Fruit fly (Drosophila melanogaster) whole organism, embryonic: ENCODE results near the gene CG43321.
A peak's percentile ranks its signal among the peaks of the same experiment; 100 is the strongest.

Experiments used
- Aef1 ChIP-seq: fragments of 200-800 bp; sonication (Bioruptor generic); IDR thresholded peaks from 3 replicates; pipeline ENCODE4 v1.3.6; 2022; ENCODE audit warnings: missing biosample characterization, missing genetic modification characterization
- CG12155 ChIP-seq: fragments of 200-800 bp; sonication (Bioruptor generic); optimal IDR thresholded peaks from 3 replicates; lab custom pipeline; 2016; ENCODE audit warnings: missing biosample characterization, missing genetic modification characterization
- CG14860 ChIP-seq: fragments of 200-800 bp; sonication (Bioruptor generic); IDR thresholded peaks from 3 replicates; pipeline ENCODE4 v1.3.6; 2022; ENCODE audit warnings: missing biosample characterization, missing genetic modification characterization; ENCODE audit not compliant: partially characterized antibody
- CG1603 ChIP-seq: fragments of 200-800 bp; sonication (Bioruptor generic); optimal IDR thresholded peaks from 2 replicates; lab custom pipeline; 2019; ENCODE audit warnings: missing biosample characterization, mild to moderate bottlenecking, missing genetic modification characterization, moderate library complexity
- CG17385 ChIP-seq: fragments of 200-800 bp; sonication (Bioruptor generic); optimal IDR thresholded peaks from 3 replicates; lab custom pipeline; 2018; ENCODE audit warnings: missing biosample characterization, mild to moderate bottlenecking, missing genetic modification characterization
- CG17829 ChIP-seq: fragments of 200-800 bp; optimal IDR thresholded peaks from 2 replicates; lab custom pipeline; 2019; ENCODE audit warnings: missing biosample characterization, mild to moderate bottlenecking, missing genetic modification characterization, moderate library complexity
- CG18262 ChIP-seq: fragments of 200-800 bp; optimal IDR thresholded peaks from 3 replicates; lab custom pipeline; 2019; ENCODE audit warnings: missing biosample characterization, mild to moderate bottlenecking, missing genetic modification characterization, moderate library complexity
- CG18599 ChIP-seq: fragments of 200-800 bp; sonication (Bioruptor generic); optimal IDR thresholded peaks from 3 replicates; lab custom pipeline; 2017; ENCODE audit warnings: missing biosample characterization, missing genetic modification characterization, mild to moderate bottlenecking, moderate library complexity, missing genetic modification reagents
- CG18764 ChIP-seq: fragments of 200-800 bp; sonication (Bioruptor generic); optimal IDR thresholded peaks from 3 replicates; lab custom pipeline; 2016; ENCODE audit warnings: missing biosample characterization, missing genetic modification characterization
- CG2129 ChIP-seq: fragments of 200-800 bp; sonication (Bioruptor generic); IDR thresholded peaks from 2 replicates; pipeline ENCODE4 v1.3.6; 2022; ENCODE audit warnings: missing biosample characterization, missing genetic modification characterization; ENCODE audit not compliant: partially characterized antibody
- CG30431 ChIP-seq: fragments of 200-800 bp; sonication (Bioruptor generic); optimal IDR thresholded peaks from 2 replicates; lab custom pipeline; 2017; ENCODE audit warnings: missing biosample characterization, missing genetic modification characterization
- CG3163 ChIP-seq: fragments of 200-800 bp; sonication (Bioruptor generic); optimal IDR thresholded peaks from 3 replicates; lab custom pipeline; 2016; ENCODE audit warnings: missing biosample characterization, missing genetic modification characterization
- CG6254 ChIP-seq: fragments of 200-800 bp; sonication (Bioruptor generic); optimal IDR thresholded peaks from 3 replicates; lab custom pipeline; 2017; ENCODE audit warnings: mild to moderate bottlenecking, missing biosample characterization, missing genetic modification reagents, missing genetic modification characterization
- CG6765 ChIP-seq: fragments of 200-800 bp; sonication (Bioruptor generic); optimal IDR thresholded peaks from 3 replicates; lab custom pipeline; 2017; ENCODE audit warnings: missing biosample characterization, mild to moderate bottlenecking, missing genetic modification characterization
- CG7271 ChIP-seq: fragments of 200-800 bp; sonication (Bioruptor generic); optimal IDR thresholded peaks from 2 replicates; lab custom pipeline; 2018; ENCODE audit warnings: missing biosample characterization, mild to moderate bottlenecking, missing genetic modification characterization, moderate library complexity
- CG7372 ChIP-seq: fragments of 200-800 bp; sonication (Bioruptor generic); IDR thresholded peaks from 2 replicates; pipeline ENCODE4 v1.3.6; 2022; ENCODE audit warnings: missing biosample characterization, missing genetic modification characterization
- CG7928 ChIP-seq: fragments of 200-800 bp; sonication (Bioruptor generic); optimal IDR thresholded peaks from 2 replicates; lab custom pipeline; 2017; ENCODE audit warnings: missing biosample characterization, mild to moderate bottlenecking, missing genetic modification characterization
- CG8388 ChIP-seq: fragments of 200-800 bp; sonication (Bioruptor generic); optimal IDR thresholded peaks from 2 replicates; lab custom pipeline; 2019; ENCODE audit warnings: missing biosample characterization, mild to moderate bottlenecking, missing genetic modification characterization, moderate library complexity
- CG8478 ChIP-seq: fragments of >200 bp; optimal IDR thresholded peaks from 2 replicates; lab custom pipeline; 2018
- CG8765 ChIP-seq: fragments of 200-800 bp; sonication (Bioruptor generic); IDR thresholded peaks from 2 replicates; pipeline ENCODE4 v1.3.6; 2022; ENCODE audit warnings: missing biosample characterization, missing genetic modification characterization
- CG9932 ChIP-seq: fragments of 200-800 bp; sonication (Bioruptor generic); IDR thresholded peaks from 2 replicates; pipeline ENCODE4 v1.3.6; 2022; ENCODE audit warnings: missing biosample characterization, missing genetic modification characterization
- Dfd ChIP-seq, 2 experiments: fragments of >200 bp; optimal IDR thresholded peaks; 2 replicates each; lab custom pipeline; 2017; ENCODE audit warnings: missing biosample characterization in 2 of 2, missing genetic modification characterization in 2 of 2
- Doc2 ChIP-seq: fragments of 200-800 bp; sonication (Bioruptor generic); IDR thresholded peaks from 2 replicates; pipeline ENCODE4 v1.3.6; 2022; ENCODE audit warnings: missing biosample characterization, missing genetic modification characterization
- Dp ChIP-seq: fragments of 200-800 bp; sonication (Bioruptor generic); optimal IDR thresholded peaks from 2 replicates; lab custom pipeline; 2018; ENCODE audit warnings: missing biosample characterization, mild to moderate bottlenecking, missing genetic modification characterization, moderate library complexity
- Elba2 ChIP-seq: fragments of 200-800 bp; sonication (Bioruptor generic); optimal IDR thresholded peaks from 3 replicates; lab custom pipeline; 2016; ENCODE audit warnings: missing biosample characterization, missing genetic modification characterization
- H15 ChIP-seq: fragments of 200-800 bp; sonication (Bioruptor generic); IDR thresholded peaks from 3 replicates; pipeline ENCODE4 v1.3.6; 2022; ENCODE audit warnings: missing biosample characterization, missing genetic modification characterization
- Med ChIP-seq: fragments of 200-800 bp; sonication (Bioruptor generic); peaks from one replicate; lab custom pipeline; 2016; ENCODE audit warnings: missing biosample characterization, missing genetic modification characterization, mild to moderate bottlenecking, inconsistent platforms, moderate library complexity
- ac ChIP-seq: fragments of 200-800 bp; sonication (Bioruptor generic); optimal IDR thresholded peaks from 3 replicates; lab custom pipeline; 2017; ENCODE audit warnings: missing biosample characterization, mild to moderate bottlenecking, missing genetic modification characterization
- ap ChIP-seq: fragments of 200-800 bp; sonication (Bioruptor generic); IDR thresholded peaks from 2 replicates; pipeline ENCODE4 v1.3.6; 2022; ENCODE audit warnings: missing biosample characterization, missing genetic modification characterization
- ash1 ChIP-seq: fragments of 200-800 bp; sonication (Bioruptor generic); optimal IDR thresholded peaks from 2 replicates; lab custom pipeline; 2018; ENCODE audit warnings: missing biosample characterization, mild to moderate bottlenecking, missing genetic modification characterization
- bbx ChIP-seq: fragments of 200-800 bp; sonication (Bioruptor generic); IDR thresholded peaks from 2 replicates; pipeline ENCODE4 v1.3.6; 2022; ENCODE audit warnings: missing biosample characterization, missing genetic modification characterization; ENCODE audit not compliant: partially characterized antibody
- chinmo ChIP-seq: fragments of 200-800 bp; sonication (Bioruptor generic); IDR thresholded peaks from 4 replicates; pipeline ENCODE4 v1.3.6; 2022; ENCODE audit warnings: missing biosample characterization, missing genetic modification characterization; ENCODE audit not compliant: partially characterized antibody
- corto ChIP-seq: fragments of 200-800 bp; sonication (Bioruptor generic); optimal IDR thresholded peaks from 2 replicates; lab custom pipeline; 2016; ENCODE audit warnings: missing biosample characterization, mild to moderate bottlenecking, missing genetic modification characterization, moderate library complexity
- fu2 ChIP-seq: fragments of 200-800 bp; sonication (Bioruptor generic); optimal IDR thresholded peaks from 2 replicates; lab custom pipeline; 2016; ENCODE audit warnings: missing biosample characterization, missing genetic modification characterization
- jigr1 ChIP-seq: fragments of 200-800 bp; sonication (Bioruptor generic); IDR thresholded peaks from 3 replicates; pipeline ENCODE4 v1.3.6; 2022; ENCODE audit warnings: missing biosample characterization, missing genetic modification characterization
- onecut ChIP-seq: fragments of 200-800 bp; sonication (Bioruptor generic); IDR thresholded peaks from 2 replicates; pipeline ENCODE4 v1.3.6; 2022; ENCODE audit warnings: missing biosample characterization, missing genetic modification characterization
- pnt ChIP-seq: fragments of 200-800 bp; sonication (Bioruptor generic); optimal IDR thresholded peaks from 3 replicates; lab custom pipeline; 2016; ENCODE audit warnings: missing biosample characterization, missing genetic modification characterization
- scrt ChIP-seq: fragments of 200-800 bp; sonication (Bioruptor generic); optimal IDR thresholded peaks from 2 replicates; lab custom pipeline; 2018; ENCODE audit warnings: missing biosample characterization, mild to moderate bottlenecking, missing genetic modification characterization, moderate library complexity
- shn ChIP-seq: fragments of 200-800 bp; sonication (Bioruptor generic); optimal IDR thresholded peaks from 3 replicates; lab custom pipeline; 2016; ENCODE audit warnings: missing biosample characterization, missing genetic modification characterization
- tgo ChIP-seq: fragments of 200-800 bp; sonication (Bioruptor generic); IDR thresholded peaks from 3 replicates; pipeline ENCODE4 v1.3.6; 2022; ENCODE audit warnings: missing biosample characterization, missing genetic modification characterization
- tio ChIP-seq: fragments of 200-800 bp; sonication (Bioruptor generic); optimal IDR thresholded peaks from 2 replicates; lab custom pipeline; 2017; ENCODE audit warnings: missing biosample characterization, missing genetic modification characterization, inconsistent platforms
- tna ChIP-seq: fragments of 200-800 bp; sonication (Bioruptor generic); IDR thresholded peaks from 2 replicates; pipeline ENCODE4 v1.3.6; 2022; ENCODE audit warnings: missing biosample characterization, missing genetic modification characterization; ENCODE audit not compliant: partially characterized antibody
- ttk ChIP-seq: fragments of 200-800 bp; sonication (Bioruptor generic); IDR thresholded peaks from 2 replicates; pipeline ENCODE4 v2.1.2; 2022; ENCODE audit warnings: missing biosample characterization, missing genetic modification characterization
- z ChIP-seq: fragments of 200-800 bp; sonication (Bioruptor generic); IDR thresholded peaks from 3 replicates; pipeline ENCODE4 v1.3.6; 2022; ENCODE audit warnings: missing biosample characterization, missing genetic modification characterization

CG43321 gene

dm6 chr2L:6968013-6968517 is 44.0 kb upstream of the CG43321 start (continued):
- TF ChIP-seq CG18599 (no peak), Dp (no peak), Doc2 (GFP tag; lab: Robert Waterston, UW) (no peak), CG17385 (no peak), CG7928 (peak; percentile 86), CG8388 (GFP tag; lab: Kevin White, UChicago) (peak; percentile 31), ttk (peak; percentile 33; the same call in 1 of the 2 replicates), chinmo (no peak; the same call in 3 of the 4 replicates), CG3163 (peak; percentile 14), shn (GFP tag; lab: Kevin White, UChicago) (peak; percentile 38), ac (no peak), CG1603 (tag; lab: Kevin White, UChicago) (peak; percentile 69), ash1 (no peak), CG18764 (GFP tag; lab: Kevin White, UChicago) (no peak), bbx (peak; percentile 81; the same call in 1 of the 2 replicates), CG18262 (tag; lab: Kevin White, UChicago) (peak; percentile 30), scrt (GFP tag; lab: Kevin White, UChicago) (no peak), CG7372 (GFP tag; lab: Robert Waterston, UW) (no peak), fu2 (GFP tag; lab: Kevin White, UChicago) (peak; percentile 61), z (GFP tag; lab: Robert Waterston, UW) (0 out of 3 replicates have a peak, but pooled peaks have one; percentile 6), CG6765 (GFP tag; lab: Kevin White, UChicago) (no peak), H15 (GFP tag; lab: Robert Waterston, UW) (no peak), tio (GFP tag; lab: Kevin White, UChicago) (no peak), CG9932 (GFP tag; lab: Robert Waterston, UW) (peak; percentile 59), onecut (GFP tag; lab: Robert Waterston, UW) (peak; percentile 55), Aef1 (GFP tag; lab: Robert Waterston, UW) (no peak; the same call in 2 of the 3 replicates), Dfd (GFP tag; optimal IDR thresholded peaks at IDR 0.05; lab: Kevin White, UChicago) (no peak), CG6254 (GFP tag; lab: Kevin White, UChicago) (peak; percentile 17), CG8765 (GFP tag; lab: Robert Waterston, UW) (no peak), CG30431 (GFP tag; lab: Kevin White, UChicago) (no peak), tna (peak; percentile 56; the same call in 1 of the 2 replicates), pnt (GFP tag; lab: Kevin White, UChicago) (no peak), ap (GFP tag; lab: Robert Waterston, UW) (no peak), CG2129 (GFP tag; lab: Robert Waterston, UW) (peak; percentile 79), CG12155 (GFP tag; lab: Kevin White, UChicago) (no peak), CG7271 (no peak), corto (GFP tag; lab: Kevin White, UChicago) (no peak), CG14860 (GFP tag; lab: Robert Waterston, UW) (peak; percentile 59), CG8478 (no peak), CG17829 (tag; lab: Kevin White, UChicago) (peak; percentile 20), Elba2 (GFP tag; lab: Kevin White, UChicago) (no peak)

dm6 chr2L:6970813-6971212 is 41.2 kb upstream of the CG43321 start:
- TF ChIP-seq jigr1 (GFP tag; lab: Robert Waterston, UW) (0 out of 3 replicates have a peak, but pooled peaks have one; percentile 10), Med (GFP tag; lab: Kevin White, UChicago) (peak; percentile 40), tgo (GFP tag; lab: Robert Waterston, UW) (no peak)
